Worm (Caenorhabditis elegans): ENCODE results near the gene gld-3.

Gene gld-3

ce11 chrII:7111657-7112049 lies 20.8 kb upstream of the gld-3 start, which contains the start of gene F10E7.5:
Gene F10E7.5 (plus strand): TSS chrII:7111978.
- peak; percentile 92 to 99 for TF ChIP-seq lsy-2 (tag; optimal IDR thresholded peaks at IDR 0.05)
- peak in 1 of 2 experiments; percentile 22 for TF ChIP-seq ZK546.5 (tag; optimal IDR thresholded peaks at IDR 0.05)
- TF ChIP-seq T20F7.1 (GFP tag; optimal IDR thresholded peaks at IDR 0.05): peak; percentile 69
- TF ChIP-seq F26F4.8 (GFP tag; conservative IDR thresholded peaks at IDR 0.05): no peak
- TF ChIP-seq madf-9 (GFP tag; conservative IDR thresholded peaks at IDR 0.05): no peak
- peak; percentile 15 for TF ChIP-seq lin-13 (GFP tag; optimal IDR thresholded peaks at IDR 0.05)
- no peak for TF ChIP-seq daf-16 (GFP tag; optimal IDR thresholded peaks at IDR 0.05)
- peak; percentile 13 for TF ChIP-seq daf-16 (tag; optimal IDR thresholded peaks at IDR 0.05)
- TF ChIP-seq nhr-28 (tag; optimal IDR thresholded peaks at IDR 0.05): peak; percentile 33
- TF ChIP-seq mes-2 (tag; optimal IDR thresholded peaks at IDR 0.05; ENCODE audit: poor library complexity, severe bottlenecking): peak; percentile 72
- TF ChIP-seq hlh-11 (tag; optimal IDR thresholded peaks at IDR 0.05): peak; percentile 3
- no peak for TF ChIP-seq aly-2 (tag; optimal IDR thresholded peaks at IDR 0.05)
- TF ChIP-seq hlh-30 (tag; optimal IDR thresholded peaks at IDR 0.05; ENCODE audit: insufficient read depth): peak; percentile 7
- TF ChIP-seq lir-3 (tag; optimal IDR thresholded peaks at IDR 0.05): no peak
- 0 out of 2 replicates have a peak, but pooled peaks have one; percentile 17 for TF ChIP-seq hmg-1.1 (GFP tag; IDR thresholded peaks at IDR 0.05)
- peak; percentile 25 for TF ChIP-seq dpl-1 (GFP tag; optimal IDR thresholded peaks at IDR 0.05)
- no peak for TF ChIP-seq nhr-6 (tag; optimal IDR thresholded peaks at IDR 0.05)

ce11 chrII:7112780-7113179 lies 19.7 kb upstream of the gld-3 start, which contains the start of gene F10E7.6:
Gene F10E7.6 (plus strand): TSS chrII:7113080.
- peak in 1 of 2 experiments; percentile 63 for TF ChIP-seq unc-62 (GFP tag; optimal IDR thresholded peaks at IDR 0.05 in 1 of 2)
- TF ChIP-seq unc-62 (tag; optimal IDR thresholded peaks at IDR 0.05): no peak
- TF ChIP-seq vab-7 (GFP tag; IDR thresholded peaks at IDR 0.05): no peak

- TF ChIP-seq T20F7.1 (GFP tag; optimal IDR thresholded peaks at IDR 0.05) (no peak), unc-62 (GFP tag; optimal IDR thresholded peaks at IDR 0.05 in 1 of 2) (peak in 1 of 2 experiments; percentile 93), unc-62 (tag; optimal IDR thresholded peaks at IDR 0.05) (no peak), lim-7 (GFP tag; IDR thresholded peaks at IDR 0.05) (no peak), madf-5 (GFP tag; IDR thresholded peaks at IDR 0.05) (no peak)
Measured at ce11 chrII:7115638-7116037, 16.8 kb upstream of the gld-3 start, which contains the start of gene cutl-5. Gene cutl-5 (minus strand): TSS chrII:7115906.

- TF ChIP-seq nhr-41 (GFP tag; IDR thresholded peaks at IDR 0.05) (no peak), nhr-11 (tag; optimal IDR thresholded peaks at IDR 0.05) (no peak), nhr-48 (tag; optimal IDR thresholded peaks at IDR 0.05) (no peak), ceh-32 (tag; optimal IDR thresholded peaks at IDR 0.05; ENCODE audit: poor library complexity) (no peak), dpl-1 (GFP tag; optimal IDR thresholded peaks at IDR 0.05) (no peak), saeg-2 (GFP tag; IDR thresholded peaks at IDR 0.05) (no peak), nhr-6 (tag; optimal IDR thresholded peaks at IDR 0.05) (no peak), F49E8.2 (tag; optimal IDR thresholded peaks at IDR 0.05; ENCODE audit: borderline replicate concordance) (no peak), nhr-237 (tag; optimal IDR thresholded peaks at IDR 0.05) (no peak), set-16 (GFP tag; IDR thresholded peaks at IDR 0.05) (no peak), mxl-3 (GFP tag; optimal IDR thresholded peaks at IDR 0.05) (no peak), lin-39 (tag; optimal IDR thresholded peaks at IDR 0.05) (no peak), snpc-1.2 (GFP tag; IDR thresholded peaks at IDR 0.05) (no peak)
Measured at ce11 chrII:7116350-7116749, 16.1 kb upstream of the gld-3 start, which contains the start of gene spon-1. Gene spon-1 (plus strand): TSS chrII:7116557.

- TF ChIP-seq aha-1 (tag) (peak; percentile 93), ces-1 (GFP tag; optimal IDR thresholded peaks at IDR 0.05) (no peak)
Measured at ce11 chrII:7119525-7119924, 12.9 kb upstream of the gld-3 start.

Data from whole organism, L4 larva.